Fruit fly (Drosophila melanogaster): Measurements from ENCODE around the gene CG4281.

DNA sequence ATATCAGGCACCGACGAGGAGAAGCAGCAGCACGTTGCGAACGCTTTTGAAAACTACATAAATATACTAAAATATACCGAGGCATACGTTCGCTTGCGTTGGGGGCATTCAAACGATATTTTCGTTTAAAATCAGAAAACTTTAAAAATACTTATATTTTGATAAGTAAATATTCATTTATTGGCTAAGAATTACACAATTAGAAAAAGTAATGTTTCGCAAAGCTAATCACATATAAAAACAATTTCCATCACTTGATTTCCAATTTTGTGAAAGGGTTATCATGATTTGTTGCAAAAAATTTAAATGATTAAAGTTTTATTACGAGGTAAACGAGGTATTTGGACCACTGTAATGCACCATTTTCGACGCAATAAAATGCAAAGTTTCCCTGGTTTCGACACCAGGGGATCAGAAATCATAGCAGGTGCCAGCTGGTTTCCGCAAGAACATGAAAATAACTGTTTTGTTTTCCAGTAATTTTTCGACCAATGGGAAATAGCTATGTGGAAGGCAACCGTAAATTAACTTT is 11.0 kb upstream of the CG4281 start, which contains the start of gene CG4045:
- TF ChIP-seq fru (GFP tag; optimal IDR thresholded peaks at IDR 0.05) (peak; percentile 9), Myc (optimal IDR thresholded peaks at IDR 0.05) (peak; percentile 10)
